Fruit fly (Drosophila melanogaster) whole organism, prepupa: ENCODE results near the gene cdi.

ENCODE experiments used
- CG3919 ChIP-seq: fragments of 200-800 bp; sonication (Bioruptor generic); optimal IDR thresholded peaks from 3 replicates; lab custom pipeline; 2016; ENCODE audit warnings: missing biosample characterization, missing genetic modification characterization
- CG6808 ChIP-seq: fragments of 200-800 bp; sonication (Bioruptor generic); optimal IDR thresholded peaks from 3 replicates; lab custom pipeline; 2017; ENCODE audit warnings: missing biosample characterization, missing genetic modification characterization, mild to moderate bottlenecking, moderate library complexity, missing genetic modification reagents
- CG8119 ChIP-seq: fragments of 200-800 bp; sonication (Bioruptor generic); IDR thresholded peaks from 3 replicates; pipeline ENCODE4 v1.3.6; 2022; ENCODE audit warnings: missing biosample characterization, missing genetic modification characterization
- Eip78C ChIP-seq: fragments of 200-800 bp; sonication (Bioruptor generic); peaks from one replicate; lab custom pipeline; 2016; ENCODE audit warnings: missing biosample characterization, missing genetic modification characterization
- eg ChIP-seq: fragments of 200-800 bp; sonication (Bioruptor generic); IDR thresholded peaks from 3 replicates; pipeline ENCODE4 v1.3.6; 2022; ENCODE audit warnings: missing biosample characterization, missing genetic modification characterization
- ss ChIP-seq, 2 experiments: fragments of 200-800 bp; sonication (Bioruptor generic); optimal IDR thresholded peaks; 2 replicates in 1 of 2; 3 replicates in 1 of 2; lab custom pipeline; 2017 to 2018; ENCODE audit warnings: mild to moderate bottlenecking in 2 of 2, missing biosample characterization in 2 of 2, missing genetic modification characterization in 2 of 2, moderate library complexity in 1 of 2

DNA sequence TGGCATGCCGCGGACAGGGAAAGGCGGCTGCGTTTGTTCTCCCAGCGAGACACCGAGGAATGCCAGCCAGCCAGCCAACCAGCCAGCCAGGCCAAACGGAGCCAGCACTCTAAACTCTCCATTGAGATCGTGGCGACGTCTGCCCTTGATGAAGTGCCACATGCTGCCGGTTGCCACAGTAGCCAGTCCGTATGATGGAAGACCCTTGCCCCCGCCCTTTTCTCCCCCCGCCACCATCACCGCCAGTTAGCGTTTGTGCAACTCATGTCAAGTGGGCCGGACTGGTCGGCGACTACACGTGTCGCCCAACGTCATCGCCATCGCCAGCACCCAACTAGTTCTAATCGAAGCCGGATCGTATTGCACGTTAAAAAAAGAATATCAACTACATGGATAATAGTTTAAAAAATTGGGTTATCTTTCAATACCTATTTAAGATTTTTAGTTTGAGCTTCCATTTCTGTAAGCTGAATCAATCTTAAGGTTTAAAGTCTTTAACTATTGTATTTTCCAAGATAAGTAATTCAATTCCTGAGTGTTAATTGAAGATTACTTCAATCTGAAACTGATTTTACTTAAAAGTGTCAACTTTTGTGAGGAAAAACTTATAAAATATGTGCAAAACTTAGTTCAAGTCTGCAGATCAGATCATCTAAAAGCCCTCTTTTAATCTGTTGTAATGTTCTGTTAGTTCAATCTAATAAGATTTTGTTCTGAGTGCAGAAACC, 23.7 kb downstream of the cdi start:
- no peak for TF ChIP-seq CG8119 (GFP tag; lab: Robert Waterston, UW)
- peak; percentile 92 for TF ChIP-seq Eip78C
- peak; percentile 45 to 70 for TF ChIP-seq ss (GFP tag; optimal IDR thresholded peaks at IDR 0.05; lab: Kevin White, UChicago)
- TF ChIP-seq CG6808: peak; percentile 48
- TF ChIP-seq CG3919: peak; percentile 49
- TF ChIP-seq eg (GFP tag; lab: Robert Waterston, UW): no peak; the same call in 2 of the 3 replicates
